Worm (Caenorhabditis elegans): Measurements from ENCODE around the gene F54F2.9.

DNA sequence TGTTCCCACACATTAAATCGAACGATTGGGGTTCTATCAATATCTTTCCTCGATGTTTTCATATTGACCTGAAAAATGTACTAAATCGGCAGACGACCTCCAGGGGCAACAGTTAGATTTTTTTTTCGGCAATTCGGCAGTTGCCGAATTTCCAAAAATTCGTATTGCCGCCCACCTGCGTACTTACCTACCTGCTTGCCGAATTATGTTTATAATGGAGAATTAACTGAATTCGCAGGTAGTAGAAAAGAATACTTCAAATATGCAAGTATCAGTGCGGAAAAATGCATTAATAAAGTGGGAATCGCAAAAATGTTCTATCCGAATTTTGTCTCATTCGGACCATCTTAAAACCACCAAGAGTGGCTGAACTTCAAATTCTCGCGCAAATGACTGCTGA is 42.6 kb upstream of the F54F2.9 start:
- TF ChIP-seq lsy-2 (tag; optimal IDR thresholded peaks at IDR 0.05) (no peak), nhr-237 (tag; optimal IDR thresholded peaks at IDR 0.05) (no peak), nhr-11 (tag; optimal IDR thresholded peaks at IDR 0.05) (no peak), R02D3.7 (tag; optimal IDR thresholded peaks at IDR 0.05) (no peak), lin-11 (tag; optimal IDR thresholded peaks at IDR 0.05) (no peak), nhr-12 (tag; optimal IDR thresholded peaks at IDR 0.05) (no peak), mab-5 (tag; optimal IDR thresholded peaks at IDR 0.05) (no peak), nhr-77 (tag; optimal IDR thresholded peaks at IDR 0.05) (no peak), dmd-4 (tag; optimal IDR thresholded peaks at IDR 0.05) (no peak), unc-39 (tag; optimal IDR thresholded peaks at IDR 0.05) (no peak)
